Fruit fly (Drosophila melanogaster): Measurements from ENCODE around the gene tefu.

dm6 chr3R:15198052-15198793 is 43.8 kb downstream of the tefu start:
- TF ChIP-seq Sin3A (optimal IDR thresholded peaks at IDR 0.05) (no peak), row (GFP tag; IDR thresholded peaks at IDR 0.05) (peak; percentile 44; the same call in 2 of the 3 replicates), ken (GFP tag; IDR thresholded peaks at IDR 0.05) (no peak), knrl (GFP tag; IDR thresholded peaks at IDR 0.05; ENCODE audit: partially characterized antibody) (no peak), CG10565 (GFP tag; optimal IDR thresholded peaks at IDR 0.05) (no peak), Hr78 (GFP tag; optimal IDR thresholded peaks at IDR 0.05) (peak in 1 of 2 experiments; percentile 17), Aef1 (GFP tag; IDR thresholded peaks at IDR 0.05) (no peak), repo (GFP tag; optimal IDR thresholded peaks at IDR 0.05) (no peak), Rx (GFP tag; IDR thresholded peaks at IDR 0.05) (no peak), CG6791 (GFP tag; IDR thresholded peaks at IDR 0.05; ENCODE audit: partially characterized antibody) (no peak), gce (GFP tag; IDR thresholded peaks at IDR 0.05) (no peak)

Data from whole organism, embryonic.